Worm (Caenorhabditis elegans) whole organism, L1 larva: ENCODE measurements around the gene sru-7.

ENCODE experiments used
- nhr-12 ChIP-seq: sonication (generic microtip); optimal IDR thresholded peaks from 2 replicates; lab custom pipeline; 2017; ENCODE audit warnings: missing biosample characterization, missing genetic modification characterization
- nhr-77 ChIP-seq: fragments of 150-350 bp; optimal IDR thresholded peaks from 2 replicates; lab custom pipeline; 2014; ENCODE audit warnings: missing biosample characterization, missing genetic modification characterization
- pqm-1 ChIP-seq: sonication (generic microtip); optimal IDR thresholded peaks from 3 replicates; lab custom pipeline; 2017; ENCODE audit warnings: missing biosample characterization, missing genetic modification characterization

DNA sequence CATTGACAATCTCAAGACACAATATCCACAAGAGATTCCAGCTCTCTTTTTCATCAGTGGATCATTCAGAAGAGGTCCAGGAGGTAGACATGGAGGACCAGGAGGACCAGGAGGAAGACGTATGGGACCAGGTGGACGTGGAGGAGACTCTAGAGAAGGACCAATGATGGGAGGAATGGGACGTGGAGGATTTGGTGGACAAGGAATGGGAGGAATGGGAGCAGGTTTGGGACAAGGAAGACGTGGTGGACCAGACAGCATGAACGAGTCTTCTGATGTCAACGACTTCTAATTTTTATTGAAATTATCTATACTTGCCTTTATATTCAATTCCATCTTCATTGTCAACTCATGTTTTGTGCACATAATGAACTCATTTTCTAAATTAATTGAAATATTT lies 4.3 kb upstream of the sru-7 start:
- TF ChIP-seq nhr-12 (tag; lab: Kevin White, UChicago) (no peak), pqm-1 (tag; lab: Kevin White, UChicago) (no peak), nhr-77 (tag; lab: Kevin White, UChicago) (no peak)
